Worm (Caenorhabditis elegans) whole organism, L2 larva: ENCODE data around the gene gei-15.

Experiments
- R02D3.7 ChIP-seq: fragments of 150-350 bp; optimal IDR thresholded peaks from 2 replicates; lab custom pipeline; 2014; ENCODE audit warnings: missing biosample characterization, missing genetic modification characterization
- blmp-1 ChIP-seq: sonication (generic microtip); optimal IDR thresholded peaks from 2 replicates; lab custom pipeline; 2017; ENCODE audit warnings: missing genetic modification characterization, mild to moderate bottlenecking, missing compliant biosample characterization, antibody characterized with exemption, moderate library complexity; ENCODE audit not compliant: insufficient read depth
- elt-3 ChIP-seq: sonication (generic microtip); optimal IDR thresholded peaks from 2 replicates; lab custom pipeline; 2017; ENCODE audit warnings: missing biosample characterization, missing genetic modification characterization
- nhr-237 ChIP-seq: fragments of 150-350 bp; optimal IDR thresholded peaks from 2 replicates; lab custom pipeline; 2014; ENCODE audit warnings: missing biosample characterization, missing genetic modification characterization
- skn-1 ChIP-seq: sonication (generic microtip); optimal IDR thresholded peaks from 2 replicates; lab custom pipeline; 2017; ENCODE audit warnings: missing biosample characterization, missing genetic modification characterization

- TF ChIP-seq nhr-237 (tag; lab: Kevin White, UChicago) (no peak), blmp-1 (tag; lab: Kevin White, UChicago) (no peak), R02D3.7 (no peak), elt-3 (no peak), skn-1 (no peak)
Observed at ce11 chrX:6861564-6861963, 38.5 kb upstream of the gei-15 start.
